Worm (Caenorhabditis elegans) whole organism, late embryonic: ENCODE measurements around the gene Y38F1A.2.

Experiments used
- C08G9.2 ChIP-seq: sonication (generic microtip); optimal IDR thresholded peaks from 2 replicates; lab custom pipeline; 2016; ENCODE audit warnings: mild to moderate bottlenecking, missing genetic modification characterization, moderate library complexity, missing compliant biosample characterization
- K02D7.2 ChIP-seq: sonication (generic microtip); optimal IDR thresholded peaks from 2 replicates; lab custom pipeline; 2017; ENCODE audit warnings: mild to moderate bottlenecking, missing genetic modification characterization, missing compliant biosample characterization
- T23F11.4 ChIP-seq: fragments of 200-800 bp; sonication (Bioruptor generic); optimal IDR thresholded peaks from 2 replicates; lab custom pipeline; 2018; ENCODE audit warnings: mild to moderate bottlenecking, missing genetic modification characterization, missing compliant biosample characterization
- Y22D7AL.16 ChIP-seq: sonication (generic microtip); optimal IDR thresholded peaks from 2 replicates; lab custom pipeline; 2016; ENCODE audit warnings: missing genetic modification characterization, missing compliant biosample characterization
- ahr-1 ChIP-seq: sonication (generic microtip); optimal IDR thresholded peaks from 2 replicates; lab custom pipeline; 2016; ENCODE audit warnings: missing genetic modification characterization, missing compliant biosample characterization
- ceh-18 ChIP-seq: sonication (generic microtip); optimal IDR thresholded peaks from 2 replicates; lab custom pipeline; 2016; ENCODE audit warnings: missing genetic modification characterization, missing compliant biosample characterization
- ceh-2 ChIP-seq: sonication (generic microtip); optimal IDR thresholded peaks from 2 replicates; lab custom pipeline; 2016; ENCODE audit warnings: missing genotype, missing genetic modification characterization, missing compliant biosample characterization
- ceh-22 ChIP-seq: sonication (generic microtip); optimal IDR thresholded peaks from 2 replicates; lab custom pipeline; 2017; ENCODE audit warnings: missing biosample characterization, missing genetic modification characterization
- ceh-24 ChIP-seq: sonication (generic microtip); optimal IDR thresholded peaks from 2 replicates; lab custom pipeline; 2016; ENCODE audit warnings: mild to moderate bottlenecking, missing genetic modification characterization, missing compliant biosample characterization
- ceh-30 ChIP-seq: fragments of 150-350 bp; optimal IDR thresholded peaks from 2 replicates; lab custom pipeline; 2014; ENCODE audit warnings: missing biosample characterization, missing genetic modification characterization
- ceh-34 ChIP-seq: sonication (generic microtip); optimal IDR thresholded peaks from 2 replicates; lab custom pipeline; 2016; ENCODE audit warnings: mild to moderate bottlenecking, missing genetic modification characterization, missing compliant biosample characterization
- ceh-6 ChIP-seq: fragments of 200-800 bp; sonication (Bioruptor generic); optimal IDR thresholded peaks from 2 replicates; lab custom pipeline; 2018; ENCODE audit warnings: mild to moderate bottlenecking, missing genetic modification characterization, missing compliant biosample characterization
- dve-1 ChIP-seq: sonication (generic microtip); optimal IDR thresholded peaks from 2 replicates; lab custom pipeline; 2017; ENCODE audit warnings: antibody characterized with exemption, mild to moderate bottlenecking, missing genetic modification characterization, missing compliant biosample characterization
- elt-2 ChIP-seq: sonication (generic microtip); optimal IDR thresholded peaks from 2 replicates; lab custom pipeline; 2016; ENCODE audit warnings: missing genetic modification reagents, missing genetic modification characterization, missing compliant biosample characterization
- elt-4 ChIP-seq: sonication (generic microtip); optimal IDR thresholded peaks from 2 replicates; lab custom pipeline; 2016; ENCODE audit warnings: missing genetic modification characterization, missing compliant biosample characterization
- ets-4 ChIP-seq: sonication (generic microtip); optimal IDR thresholded peaks from 2 replicates; lab custom pipeline; 2016; ENCODE audit warnings: missing genetic modification characterization, missing compliant biosample characterization
- fkh-10 ChIP-seq: fragments of 150-350 bp; optimal IDR thresholded peaks from 2 replicates; lab custom pipeline; 2014; ENCODE audit warnings: missing biosample characterization, missing genetic modification reagents, missing genetic modification characterization
- fkh-6 ChIP-seq: sonication (generic microtip); optimal IDR thresholded peaks from 2 replicates; lab custom pipeline; 2016; ENCODE audit warnings: missing genetic modification characterization, missing compliant biosample characterization
- hlh-30 ChIP-seq: sonication (generic microtip); optimal IDR thresholded peaks from 2 replicates; lab custom pipeline; 2017; ENCODE audit warnings: antibody characterized with exemption, missing genetic modification characterization, missing compliant biosample characterization; ENCODE audit not compliant: insufficient read depth
- hlh-6 ChIP-seq: sonication (generic microtip); optimal IDR thresholded peaks from 2 replicates; lab custom pipeline; 2016; ENCODE audit warnings: missing genotype, missing genetic modification characterization, missing compliant biosample characterization
- hlh-8 ChIP-seq: sonication (generic microtip); optimal IDR thresholded peaks from 2 replicates; lab custom pipeline; 2016; ENCODE audit warnings: missing genotype, missing genetic modification characterization, missing compliant biosample characterization
- lin-11 ChIP-seq: fragments of 200-800 bp; sonication (Bioruptor generic); optimal IDR thresholded peaks from 2 replicates; lab custom pipeline; 2018; ENCODE audit warnings: mild to moderate bottlenecking, missing genetic modification characterization, missing compliant biosample characterization
- madf-2 ChIP-seq: sonication (generic microtip); optimal IDR thresholded peaks from 2 replicates; lab custom pipeline; 2017; ENCODE audit warnings: missing genetic modification characterization, missing compliant biosample characterization
- mec-3 ChIP-seq: sonication (generic microtip); optimal IDR thresholded peaks from 2 replicates; lab custom pipeline; 2016; ENCODE audit warnings: borderline replicate concordance, missing genetic modification characterization, missing compliant biosample characterization
- nhr-232 ChIP-seq: sonication (generic microtip); optimal IDR thresholded peaks from 2 replicates; lab custom pipeline; 2016; ENCODE audit warnings: missing genetic modification characterization, missing compliant biosample characterization
- npax-4 ChIP-seq: sonication (generic microtip); optimal IDR thresholded peaks from 2 replicates; lab custom pipeline; 2016; ENCODE audit warnings: missing genetic modification characterization, missing compliant biosample characterization
- odd-2 ChIP-seq: sonication (generic microtip); optimal IDR thresholded peaks from 2 replicates; lab custom pipeline; 2017; ENCODE audit warnings: antibody characterized with exemption, mild to moderate bottlenecking, missing genetic modification characterization, missing compliant biosample characterization
- pha-2 ChIP-seq: sonication (generic microtip); optimal IDR thresholded peaks from 2 replicates; lab custom pipeline; 2017; ENCODE audit warnings: mild to moderate bottlenecking, missing genetic modification characterization, missing compliant biosample characterization
- pros-1 ChIP-seq: fragments of 150-350 bp; optimal IDR thresholded peaks from 2 replicates; lab custom pipeline; 2014; ENCODE audit warnings: missing biosample characterization, missing genetic modification reagents, missing genetic modification characterization
- ref-2 ChIP-seq: sonication (generic microtip); optimal IDR thresholded peaks from 2 replicates; lab custom pipeline; 2016; ENCODE audit warnings: missing genetic modification characterization, missing compliant biosample characterization
- sdc-2 ChIP-seq: sonication (generic microtip); optimal IDR thresholded peaks from 2 replicates; lab custom pipeline; 2016; ENCODE audit warnings: missing genotype, missing genetic modification characterization, missing compliant biosample characterization
- sox-4 ChIP-seq: sonication (generic microtip); optimal IDR thresholded peaks from 2 replicates; lab custom pipeline; 2017; ENCODE audit warnings: mild to moderate bottlenecking, missing genetic modification characterization, inconsistent platforms, missing compliant biosample characterization
- syd-9 ChIP-seq: sonication (generic microtip); optimal IDR thresholded peaks from 2 replicates; lab custom pipeline; 2016; ENCODE audit warnings: mild to moderate bottlenecking, missing genetic modification characterization, moderate library complexity, missing compliant biosample characterization
- tbx-2 ChIP-seq: sonication (generic microtip); optimal IDR thresholded peaks from 2 replicates; lab custom pipeline; 2016; ENCODE audit warnings: missing genetic modification characterization, missing compliant biosample characterization
- tbx-7 ChIP-seq: sonication (generic microtip); optimal IDR thresholded peaks from 2 replicates; lab custom pipeline; 2016; ENCODE audit warnings: missing genotype, missing genetic modification characterization, missing compliant biosample characterization
- unc-3 ChIP-seq, 2 experiments: fragments of 200-800 bp in 1 of 2; sonication (Bioruptor generic) in 1 of 2; sonication (generic microtip) in 1 of 2; conservative IDR thresholded peaks in 1 of 2; optimal IDR thresholded peaks in 1 of 2; 2 replicates each; pipeline versions ENCODE4 v1.3.6 to Lab custom; 2016 to 2022; ENCODE audit warnings: missing compliant biosample characterization in 2 of 2, missing genetic modification characterization in 2 of 2, missing genetic modification reagents in 1 of 2
- unc-42 ChIP-seq: sonication (generic microtip); optimal IDR thresholded peaks from 2 replicates; lab custom pipeline; 2016; ENCODE audit warnings: missing genotype, missing genetic modification characterization, missing compliant biosample characterization
- unc-55 ChIP-seq: sonication (generic microtip); optimal IDR thresholded peaks from 2 replicates; lab custom pipeline; 2017; ENCODE audit warnings: missing biosample characterization, missing genetic modification reagents, missing genetic modification characterization
- zip-5 ChIP-seq: sonication (generic microtip); optimal IDR thresholded peaks from 2 replicates; lab custom pipeline; 2016; ENCODE audit warnings: missing genetic modification characterization, missing compliant biosample characterization
- ztf-16 ChIP-seq: sonication (generic microtip); optimal IDR thresholded peaks from 2 replicates; lab custom pipeline; 2017; ENCODE audit warnings: missing genetic modification characterization, missing compliant biosample characterization

The Y38F1A.2 gene

DNA sequence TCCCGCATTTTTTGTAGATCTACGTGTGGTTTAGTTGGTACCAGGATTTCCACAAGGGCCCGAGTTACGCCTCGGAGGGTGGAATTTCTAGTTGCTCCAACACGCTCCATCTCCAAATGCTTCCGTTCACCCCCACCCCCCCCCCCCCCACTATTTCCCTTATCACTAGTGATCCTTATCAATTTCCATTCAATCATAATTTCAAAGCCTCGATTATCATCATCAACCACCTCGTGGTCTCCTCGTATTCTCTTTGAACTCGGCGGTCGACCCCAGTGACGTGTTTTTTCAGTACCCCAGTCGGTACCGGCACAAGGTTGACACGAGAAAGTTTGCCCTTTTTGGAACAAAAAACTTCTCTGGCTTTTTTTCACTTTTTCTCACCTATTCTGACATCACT is 28.1 kb downstream of the Y38F1A.2 start:
- TF ChIP-seq unc-55 (GFP tag; lab: Kevin White, UChicago) (no peak), elt-2 (tag; lab: Kevin White, UChicago) (peak; percentile 45), npax-4 (tag; lab: Kevin White, UChicago) (no peak), hlh-8 (no peak), ceh-30 (tag; lab: Kevin White, UChicago) (no peak), odd-2 (no peak)
- TF ChIP-seq, all 69 proteins: peak for 1

DNA sequence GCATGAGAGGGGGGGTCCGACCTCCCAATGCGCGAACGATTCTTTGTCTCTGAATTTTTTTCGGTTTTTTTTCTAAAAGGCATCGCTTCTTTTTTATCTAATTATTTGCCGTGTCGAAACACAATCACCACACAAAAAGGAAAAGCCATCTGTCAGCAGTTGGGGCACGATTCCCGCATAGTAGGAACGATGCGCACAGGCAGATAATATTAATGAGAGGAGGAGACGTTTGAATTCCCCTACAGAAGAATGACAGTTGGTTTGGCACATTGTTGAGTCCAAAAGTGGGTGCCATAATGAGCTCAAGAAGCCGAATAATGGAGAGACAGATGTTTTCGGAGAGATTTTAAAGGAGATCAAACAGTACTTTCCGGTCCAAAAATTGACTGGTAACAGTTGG is 30.0 kb downstream of the Y38F1A.2 start:
- TF ChIP-seq zip-5 (tag; lab: Kevin White, UChicago) (no peak), hlh-8 (no peak), T23F11.4 (GFP tag; lab: Kevin White, UChicago) (no peak), ceh-34 (tag; lab: Kevin White, UChicago) (no peak), lin-11 (tag; lab: Kevin White, UChicago) (no peak), unc-3 (GFP tag; conservative IDR thresholded peaks at IDR 0.05; lab: Robert Waterston, UW) (no peak), unc-3 (tag; optimal IDR thresholded peaks at IDR 0.05; lab: Kevin White, UChicago) (no peak), sox-4 (tag; lab: Kevin White, UChicago) (no peak)

DNA sequence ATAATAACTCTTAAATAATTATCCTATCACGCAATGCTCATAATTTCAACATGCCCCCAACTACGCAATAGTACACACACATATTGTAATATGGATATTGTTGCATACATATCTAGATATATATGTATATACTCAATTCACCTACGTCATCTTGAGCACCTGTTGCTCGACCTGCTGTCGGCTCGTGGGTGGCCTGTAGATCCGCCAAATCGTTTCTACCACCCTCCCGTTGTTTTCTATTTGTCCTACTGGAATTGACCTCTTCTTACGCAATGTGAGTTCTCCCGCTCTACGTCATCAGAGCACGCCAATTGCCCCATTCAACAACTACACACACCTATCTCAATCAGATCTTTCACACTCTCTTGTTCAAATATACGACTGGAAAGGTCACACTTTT is 31.1 kb downstream of the Y38F1A.2 start:
- TF ChIP-seq tbx-2 (tag; lab: Kevin White, UChicago) (peak; percentile 39), hlh-6 (tag; lab: Kevin White, UChicago) (no peak), ceh-24 (tag; lab: Kevin White, UChicago) (no peak), mec-3 (no peak), syd-9 (tag; lab: Kevin White, UChicago) (no peak), ceh-6 (GFP tag; lab: Kevin White, UChicago) (no peak)

DNA sequence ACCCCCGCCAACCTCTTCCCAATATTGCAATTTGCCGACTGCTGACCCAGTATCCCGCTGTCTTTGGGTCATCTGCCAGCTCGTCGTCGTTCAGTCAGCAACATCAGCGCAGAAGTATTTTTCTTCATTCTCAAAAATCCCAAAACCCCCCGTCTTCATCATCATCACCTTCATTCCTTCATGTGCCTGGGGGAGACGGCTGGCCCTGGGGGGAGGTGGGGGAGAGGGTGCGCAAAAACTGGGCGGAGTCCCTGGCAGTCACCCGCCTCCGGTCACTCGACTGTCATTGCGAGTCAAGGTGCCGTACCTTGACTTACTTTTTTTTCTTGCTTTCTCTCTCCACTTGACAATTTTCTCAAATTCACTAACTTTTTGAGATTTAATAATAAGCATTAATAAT is 33.0 kb downstream of the Y38F1A.2 start:
- TF ChIP-seq hlh-8: no peak
- TF ChIP-seq fkh-6: no peak
- no peak for TF ChIP-seq ceh-18 (tag; lab: Kevin White, UChicago)
- no peak for TF ChIP-seq unc-42
- TF ChIP-seq ets-4 (tag; lab: Kevin White, UChicago): no peak
- TF ChIP-seq T23F11.4 (GFP tag; lab: Kevin White, UChicago): no peak
- no peak for TF ChIP-seq ahr-1 (tag; lab: Kevin White, UChicago)
- no peak for TF ChIP-seq odd-2

DNA sequence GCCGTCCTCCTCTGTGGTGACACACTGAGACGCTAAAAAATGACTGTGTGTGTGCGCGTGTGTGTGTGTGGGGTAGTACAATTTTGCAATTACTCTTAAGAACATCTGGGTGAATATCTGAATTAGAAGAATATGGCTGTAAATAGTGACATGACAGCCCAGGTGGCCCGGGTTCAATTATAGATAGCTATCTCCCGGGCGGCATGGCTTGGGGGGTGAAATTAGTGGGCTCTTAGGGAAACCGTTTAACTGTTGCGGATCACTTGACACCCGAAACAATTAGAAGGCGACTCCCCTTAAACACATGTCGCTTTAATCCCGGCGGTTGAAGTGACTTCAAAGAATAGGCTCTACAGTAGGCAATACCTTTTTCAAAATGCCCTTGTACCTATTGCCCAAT is 35.4 kb downstream of the Y38F1A.2 start:
- TF ChIP-seq Y22D7AL.16 (tag; lab: Kevin White, UChicago): no peak
- TF ChIP-seq ceh-30 (tag; lab: Kevin White, UChicago): no peak
- no peak for TF ChIP-seq ceh-2 (tag; lab: Kevin White, UChicago)
- no peak for TF ChIP-seq fkh-10 (GFP tag; lab: Kevin White, UChicago)
- no peak for TF ChIP-seq tbx-7
- TF ChIP-seq pha-2 (tag; lab: Kevin White, UChicago): no peak
- TF ChIP-seq, all 69 proteins: peak for 0

DNA sequence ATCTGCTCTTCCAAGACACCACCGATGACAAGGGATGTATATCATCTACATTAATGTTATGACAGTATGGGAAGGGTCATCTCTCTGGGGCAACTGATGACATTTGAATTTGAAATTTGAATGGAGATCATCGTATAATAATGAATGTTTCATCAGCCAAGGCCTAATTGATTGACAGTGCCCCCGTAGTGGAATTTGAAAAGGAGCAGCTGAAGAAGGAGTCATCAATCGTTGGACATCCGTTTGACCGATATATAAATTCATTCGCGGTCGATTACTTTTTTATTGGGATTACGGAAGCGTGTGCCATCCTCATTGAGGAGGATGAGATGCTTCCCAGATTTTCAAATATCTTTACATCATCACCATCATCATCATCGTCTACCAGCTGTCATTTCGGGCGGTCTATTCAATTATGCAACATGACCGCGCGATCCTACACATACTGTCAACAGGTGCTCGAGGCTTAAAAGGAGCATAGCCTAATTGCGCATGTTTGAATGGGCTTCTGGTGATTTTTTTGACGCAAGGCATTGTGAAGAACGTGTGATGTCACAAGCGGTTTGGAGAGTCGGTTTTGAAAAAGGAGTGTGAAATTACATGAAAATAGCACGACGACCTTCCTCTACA is 36.3 kb downstream of the Y38F1A.2 start:
- TF ChIP-seq madf-2 (tag; lab: Kevin White, UChicago) (no peak), ahr-1 (tag; lab: Kevin White, UChicago) (no peak), ceh-22 (no peak), ets-4 (tag; lab: Kevin White, UChicago) (no peak), ref-2 (no peak), C08G9.2 (tag; lab: Kevin White, UChicago) (no peak), pha-2 (tag; lab: Kevin White, UChicago) (no peak), ceh-18 (tag; lab: Kevin White, UChicago) (no peak), K02D7.2 (tag; lab: Kevin White, UChicago) (no peak), sdc-2 (no peak), hlh-30 (tag; lab: Kevin White, UChicago) (no peak), dve-1 (tag; lab: Kevin White, UChicago) (no peak), nhr-232 (tag; lab: Kevin White, UChicago) (no peak), pros-1 (no peak), odd-2 (no peak), tbx-2 (tag; lab: Kevin White, UChicago) (no peak), ztf-16 (tag; lab: Kevin White, UChicago) (no peak), elt-4 (no peak), T23F11.4 (GFP tag; lab: Kevin White, UChicago) (no peak)
